Fruit fly (Drosophila melanogaster) whole organism, embryonic: ENCODE data around the gene CG15882.
A peak's percentile ranks its signal among the peaks of the same experiment; 100 is the strongest.

Experiments used
- CG12155 ChIP-seq: fragments of 200-800 bp; sonication (Bioruptor generic); optimal IDR thresholded peaks from 3 replicates; lab custom pipeline; 2016; ENCODE audit warnings: missing biosample characterization, missing genetic modification characterization
- CG32772 ChIP-seq: fragments of 200-800 bp; sonication (Bioruptor generic); IDR thresholded peaks from 2 replicates; pipeline ENCODE4 v1.3.6; 2022; ENCODE audit warnings: missing biosample characterization, missing genetic modification characterization
- bcd ChIP-seq: fragments of 200-800 bp; sonication (Bioruptor generic); optimal IDR thresholded peaks from 2 replicates; lab custom pipeline; 2017; ENCODE audit warnings: missing biosample characterization, mild to moderate bottlenecking, missing genetic modification characterization
- chif ChIP-seq, 2 experiments: fragments of 200-800 bp; sonication (Bioruptor generic); optimal IDR thresholded peaks; 3 replicates each; lab custom pipeline; 2016; ENCODE audit warnings: missing biosample characterization in 2 of 2, missing genetic modification characterization in 2 of 2
- exex ChIP-seq: fragments of 200-800 bp; sonication (Bioruptor generic); optimal IDR thresholded peaks from 4 replicates; lab custom pipeline; 2018; ENCODE audit warnings: missing biosample characterization, mild to moderate bottlenecking, missing genetic modification characterization, moderate library complexity
- fd64A ChIP-seq: fragments of 200-800 bp; sonication (Bioruptor generic); optimal IDR thresholded peaks from 3 replicates; lab custom pipeline; 2018; ENCODE audit warnings: missing biosample characterization, mild to moderate bottlenecking, missing genetic modification characterization
- grn ChIP-seq: fragments of 200-800 bp; sonication (Bioruptor generic); optimal IDR thresholded peaks from 3 replicates; lab custom pipeline; 2017; ENCODE audit warnings: missing biosample characterization, missing genetic modification characterization
- sisA ChIP-seq: fragments of 200-800 bp; sonication (Bioruptor generic); IDR thresholded peaks from 2 replicates; pipeline ENCODE4 v1.3.6; 2022; ENCODE audit warnings: missing biosample characterization, missing genetic modification characterization
- sug ChIP-seq: fragments of 200-800 bp; optimal IDR thresholded peaks from 2 replicates; lab custom pipeline; 2019; ENCODE audit warnings: missing biosample characterization, mild to moderate bottlenecking, missing genetic modification characterization, moderate library complexity

CG15882 gene

dm6 chrX:19073878-19074277 lies 50.3 kb downstream of the CG15882 start (continued):
- TF ChIP-seq grn (GFP tag; lab: Kevin White, UChicago) (peak; percentile 76), fd64A (GFP tag; lab: Kevin White, UChicago) (no peak), CG12155 (no peak), sug (tag; lab: Kevin White, UChicago) (peak; percentile 74), CG32772 (GFP tag; lab: Robert Waterston, UW) (peak; percentile 46; the same call in 1 of the 2 replicates), exex (tag; lab: Kevin White, UChicago) (peak; percentile 51), bcd (GFP tag; lab: Kevin White, UChicago) (no peak), chif (GFP tag; optimal IDR thresholded peaks at IDR 0.05; lab: Kevin White, UChicago) (no peak), sisA (GFP tag; lab: Robert Waterston, UW) (no peak)
